Fruit fly (Drosophila melanogaster) whole organism, prepupa: ENCODE results near the gene Hyls1.

ENCODE experiments used
- Blimp-1 ChIP-seq: fragments of 200-800 bp; sonication (Bioruptor generic); optimal IDR thresholded peaks from 3 replicates; lab custom pipeline; 2017; ENCODE audit warnings: missing biosample characterization, missing genetic modification characterization, mild to moderate bottlenecking, moderate library complexity, missing genetic modification reagents
- CG1621 ChIP-seq: fragments of 200-800 bp; sonication (Bioruptor generic); optimal IDR thresholded peaks from 3 replicates; lab custom pipeline; 2018; ENCODE audit warnings: missing biosample characterization, mild to moderate bottlenecking, missing genetic modification characterization
- CG16779 ChIP-seq: fragments of 200-800 bp; sonication (Bioruptor generic); optimal IDR thresholded peaks from 3 replicates; lab custom pipeline; 2017; ENCODE audit warnings: missing biosample characterization, mild to moderate bottlenecking, missing genetic modification characterization
- CG34406 ChIP-seq: fragments of 200-800 bp; sonication (Bioruptor generic); optimal IDR thresholded peaks from 3 replicates; lab custom pipeline; 2016; ENCODE audit warnings: missing biosample characterization, missing genetic modification characterization
- CG3919 ChIP-seq: fragments of 200-800 bp; sonication (Bioruptor generic); optimal IDR thresholded peaks from 3 replicates; lab custom pipeline; 2016; ENCODE audit warnings: missing biosample characterization, missing genetic modification characterization
- CG6276 ChIP-seq: fragments of 200-800 bp; sonication (Bioruptor generic); optimal IDR thresholded peaks from 2 replicates; lab custom pipeline; 2017; ENCODE audit warnings: missing biosample characterization, mild to moderate bottlenecking, missing genetic modification characterization
- CG6792 ChIP-seq: fragments of 200-800 bp; sonication (Bioruptor generic); optimal IDR thresholded peaks from 3 replicates; lab custom pipeline; 2016; ENCODE audit warnings: missing biosample characterization, missing genetic modification characterization
- CG8119 ChIP-seq: fragments of 200-800 bp; sonication (Bioruptor generic); IDR thresholded peaks from 3 replicates; pipeline ENCODE4 v1.3.6; 2022; ENCODE audit warnings: missing biosample characterization, missing genetic modification characterization
- CG8319 ChIP-seq: fragments of 200-800 bp; sonication (Bioruptor generic); optimal IDR thresholded peaks from 3 replicates; lab custom pipeline; 2016; ENCODE audit warnings: missing biosample characterization, missing genetic modification characterization
- Eip78C ChIP-seq: fragments of 200-800 bp; sonication (Bioruptor generic); peaks from one replicate; lab custom pipeline; 2016; ENCODE audit warnings: missing biosample characterization, missing genetic modification characterization
- Ets21C ChIP-seq: fragments of 200-800 bp; sonication (Bioruptor generic); optimal IDR thresholded peaks from 3 replicates; lab custom pipeline; 2016; ENCODE audit warnings: missing biosample characterization, missing genetic modification characterization
- svp ChIP-seq: fragments of 200-800 bp; sonication (Bioruptor generic); peaks from one replicate; lab custom pipeline; 2016; ENCODE audit warnings: missing biosample characterization, missing genetic modification characterization

- TF ChIP-seq CG6792, result no peak
- TF ChIP-seq CG34406 (GFP tag; lab: Kevin White, UChicago), result no peak
- TF ChIP-seq CG3919 (GFP tag; lab: Kevin White, UChicago), result no peak
- no peak for TF ChIP-seq Ets21C (GFP tag; lab: Kevin White, UChicago)
- TF ChIP-seq CG16779 (tag; lab: Kevin White, UChicago), result no peak
- TF ChIP-seq CG1621 (tag; lab: Kevin White, UChicago), result no peak
- TF ChIP-seq CG6276 (GFP tag; lab: Kevin White, UChicago), result no peak
- TF ChIP-seq svp (GFP tag; lab: Kevin White, UChicago), result peak; percentile 73
- no peak for TF ChIP-seq CG8119
- peak; percentile 61 for TF ChIP-seq Eip78C (GFP tag; lab: Kevin White, UChicago)
- no peak for TF ChIP-seq Blimp-1 (GFP tag; lab: Kevin White, UChicago)
- no peak for TF ChIP-seq CG8319 (GFP tag; lab: Kevin White, UChicago)
These were observed 38.4 kb upstream of the Hyls1 start for dm6 chr2L:16390803-16391202.
